Fruit fly (Drosophila melanogaster) whole organism: ENCODE measurements around the gene Herp.

Experiments used
- CG8478 ChIP-seq: fragments of >200 bp; optimal IDR thresholded peaks from 2 replicates; lab custom pipeline; 2018; ENCODE audit warnings: inconsistent platforms
- Dll ChIP-seq: fragments of >200 bp; optimal IDR thresholded peaks from 2 replicates; lab custom pipeline; 2017
- EcR ChIP-seq, 2 experiments: fragments of >200 bp; optimal IDR thresholded peaks; 2 replicates each; lab custom pipeline; 2017; ENCODE audit warnings: missing biosample characterization in 2 of 2, missing genetic modification characterization in 2 of 2, missing genetic modification reagents in 2 of 2
- pan ChIP-seq: fragments of >200 bp; optimal IDR thresholded peaks from 2 replicates; lab custom pipeline; 2017
- psq ChIP-seq: fragments of >200 bp; optimal IDR thresholded peaks from 2 replicates; lab custom pipeline; 2017
- usp ChIP-seq: fragments of >200 bp; optimal IDR thresholded peaks from 2 replicates; lab custom pipeline; 2017; ENCODE audit warnings: missing biosample characterization, missing genetic modification characterization, mixed read lengths

The Herp gene

DNA sequence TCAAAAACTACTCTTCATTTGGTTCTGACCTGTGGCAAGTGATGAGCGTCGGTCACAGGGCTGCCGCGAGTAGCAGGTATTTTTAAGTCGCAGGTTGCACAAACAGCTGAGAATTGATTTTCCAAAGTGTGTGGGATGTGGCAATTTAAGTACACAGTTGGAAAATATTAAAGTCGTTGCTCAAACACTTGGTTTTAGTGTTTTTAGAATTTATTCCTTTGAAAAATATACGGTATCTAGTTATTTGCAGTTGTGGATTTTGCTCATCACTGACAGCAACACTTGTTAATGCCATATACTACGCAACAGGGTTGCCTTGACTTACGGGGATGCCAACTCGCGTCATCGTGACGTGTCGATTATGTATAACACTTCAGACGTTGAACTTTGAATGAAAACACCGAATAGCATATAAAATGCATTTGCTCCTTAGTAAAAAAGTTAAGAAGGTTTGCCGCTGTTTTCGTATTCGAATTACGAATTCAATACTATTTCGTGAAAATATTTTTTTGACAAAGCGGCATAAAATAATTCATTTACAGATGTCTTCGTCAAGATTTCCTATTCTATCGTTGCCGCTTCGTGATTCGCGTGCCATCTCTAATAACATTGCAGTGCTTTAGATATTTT lies at the start of gene Herp, which contains the start of gene r2d2:
Herp (minus strand) TSS at position 255 of the 630 bp plus-strand sequence.
r2d2 (plus strand) TSS at position 344 of the 630 bp plus-strand sequence.
- no peak for TF ChIP-seq Dll (lab: Kevin White, UChicago)
- peak in 1 of 2 experiments; percentile 27 for TF ChIP-seq EcR (GFP tag; optimal IDR thresholded peaks at IDR 0.05; lab: Kevin White, UChicago)

DNA sequence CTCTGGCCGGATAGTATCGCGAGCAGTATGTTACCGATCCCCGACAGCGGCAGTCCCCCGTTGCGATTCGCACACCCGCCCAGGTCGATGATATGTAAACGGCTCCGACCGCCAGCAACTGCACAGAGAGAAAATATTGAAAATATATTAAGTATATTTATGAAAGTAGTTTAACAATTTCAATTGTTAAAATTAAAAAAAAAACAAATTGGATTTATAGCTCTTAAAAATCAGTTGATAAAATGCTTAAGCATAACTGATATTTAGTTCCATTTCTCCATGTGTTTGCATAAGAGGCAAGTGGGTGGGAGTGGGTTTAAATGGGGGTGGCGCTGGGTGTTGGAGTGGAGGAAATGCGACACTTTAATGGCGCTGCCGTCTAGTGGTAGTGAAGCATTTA lies 49.6 kb upstream of the Herp start:
- TF ChIP-seq CG8478 (lab: Kevin White, UChicago) = no peak
- TF ChIP-seq pan (lab: Kevin White, UChicago) = no peak
- no peak for TF ChIP-seq usp (GFP tag; lab: Kevin White, UChicago)

DNA sequence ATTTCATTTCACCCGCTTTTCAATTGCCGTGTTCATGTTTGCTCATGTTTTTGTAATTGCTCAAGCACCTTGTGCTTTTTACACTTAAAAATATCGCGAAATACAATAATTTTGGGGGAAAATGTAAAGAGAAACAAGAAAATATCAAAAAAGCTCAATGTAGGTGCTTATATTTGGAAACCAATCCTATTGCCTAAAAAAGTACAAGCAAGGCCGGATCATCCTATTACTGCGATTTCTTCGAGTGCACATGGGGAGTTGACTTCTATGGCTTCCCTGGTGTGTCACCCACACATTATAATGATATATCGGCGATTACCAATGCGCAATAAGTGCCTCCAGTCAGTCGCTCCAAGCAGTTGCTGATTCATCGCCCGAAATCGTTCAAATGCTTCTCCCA lies 41.4 kb upstream of the Herp start:
- TF ChIP-seq psq (lab: Kevin White, UChicago) (no peak), CG8478 (lab: Kevin White, UChicago) (no peak), EcR (GFP tag; optimal IDR thresholded peaks at IDR 0.05; lab: Kevin White, UChicago) (no peak), usp (GFP tag; lab: Kevin White, UChicago) (no peak), pan (lab: Kevin White, UChicago) (no peak), Dll (lab: Kevin White, UChicago) (no peak)

DNA sequence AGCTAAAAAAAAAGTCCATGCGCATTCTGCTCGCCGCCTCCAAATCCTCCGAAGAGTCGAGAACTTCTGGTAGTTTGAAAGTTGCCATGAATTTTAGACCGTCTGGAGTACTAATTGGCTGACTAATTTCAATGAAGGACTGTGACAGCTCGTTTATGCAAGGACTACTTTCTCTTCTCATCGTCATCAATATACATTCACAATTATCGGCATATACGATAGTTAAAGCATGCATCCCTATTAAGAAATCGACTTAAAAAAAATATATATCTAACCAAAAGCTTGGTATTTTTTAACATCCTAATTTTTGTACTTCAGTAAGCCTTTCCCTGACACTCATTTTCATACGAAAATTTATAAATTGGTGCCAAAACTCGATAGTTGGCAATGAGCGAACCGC lies 40.3 kb upstream of the Herp start, which contains the start of gene CG14537:
CG14537 (plus strand) TSS at position 301 of the 400 bp plus-strand sequence.
- TF ChIP-seq CG8478 (lab: Kevin White, UChicago) (no peak), EcR (GFP tag; optimal IDR thresholded peaks at IDR 0.05; lab: Kevin White, UChicago) (no peak), usp (GFP tag; lab: Kevin White, UChicago) (no peak), pan (lab: Kevin White, UChicago) (no peak), Dll (lab: Kevin White, UChicago) (no peak), psq (lab: Kevin White, UChicago) (no peak)

DNA sequence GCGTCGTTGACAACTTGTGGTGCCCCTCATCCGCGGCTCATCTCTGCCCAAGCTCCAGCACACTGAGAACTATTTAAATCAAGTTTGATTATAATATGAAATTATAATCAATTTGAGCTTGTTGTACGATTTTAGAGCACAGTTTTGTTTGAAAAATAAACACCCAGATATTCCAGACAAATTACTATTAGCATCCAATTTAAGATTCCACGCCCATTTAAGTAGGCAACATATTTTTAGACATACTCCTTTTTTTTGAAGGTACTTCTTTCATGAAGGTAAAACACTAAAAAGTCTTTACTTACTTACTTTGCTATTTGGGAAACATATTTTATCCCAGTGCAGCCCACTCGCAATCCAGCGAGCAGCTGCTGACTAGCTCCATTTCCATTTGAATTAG lies 38.2 kb upstream of the Herp start:
- TF ChIP-seq CG8478 (lab: Kevin White, UChicago) (no peak), usp (GFP tag; lab: Kevin White, UChicago) (no peak), psq (lab: Kevin White, UChicago) (no peak), pan (lab: Kevin White, UChicago) (no peak), EcR (GFP tag; optimal IDR thresholded peaks at IDR 0.05; lab: Kevin White, UChicago) (no peak), Dll (lab: Kevin White, UChicago) (no peak)

DNA sequence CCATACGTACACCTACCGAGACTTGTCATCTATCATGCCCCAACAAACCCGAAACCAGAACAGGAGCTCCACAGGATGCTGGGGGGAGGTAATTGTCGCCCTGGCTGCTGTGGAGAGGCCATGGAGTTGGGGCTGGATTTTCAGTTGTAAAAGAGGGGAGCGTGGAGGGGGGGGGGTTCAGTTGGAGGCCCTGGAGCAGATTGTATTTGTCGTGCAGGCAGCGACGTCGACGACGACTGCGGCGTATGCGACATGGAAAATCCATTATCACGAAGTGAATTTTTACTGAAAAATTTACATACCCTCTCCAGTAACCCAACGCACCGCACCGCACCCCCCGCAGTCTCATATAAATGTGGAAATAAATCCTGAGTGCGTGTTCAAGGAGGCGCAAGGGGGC lies 33.8 kb upstream of the Herp start:
- no peak for TF ChIP-seq psq (lab: Kevin White, UChicago)
- TF ChIP-seq usp (GFP tag; lab: Kevin White, UChicago) = no peak
- no peak for TF ChIP-seq Dll (lab: Kevin White, UChicago)
- no peak for TF ChIP-seq EcR (GFP tag; optimal IDR thresholded peaks at IDR 0.05; lab: Kevin White, UChicago)
- TF ChIP-seq CG8478 (lab: Kevin White, UChicago) = no peak
- no peak for TF ChIP-seq pan (lab: Kevin White, UChicago)

DNA sequence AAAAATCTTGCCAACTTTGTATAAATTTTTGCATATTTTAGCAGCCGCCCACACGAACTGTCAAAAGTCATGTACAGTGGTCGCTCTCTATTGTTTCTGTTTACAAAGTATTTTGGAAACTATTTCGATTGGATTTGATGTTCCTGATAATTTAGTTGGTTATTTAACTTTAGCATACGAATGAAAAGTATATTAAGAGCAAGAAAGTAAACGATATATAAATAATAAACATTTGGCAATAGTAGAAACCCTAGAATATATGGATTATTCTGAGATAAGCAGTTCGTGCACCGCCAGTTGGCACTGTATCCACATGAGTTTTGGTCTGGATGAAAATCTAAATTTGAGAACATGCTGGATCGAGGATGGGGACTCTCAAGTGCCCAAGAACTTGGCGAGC lies 33.4 kb upstream of the Herp start:
- no peak for TF ChIP-seq psq (lab: Kevin White, UChicago)

DNA sequence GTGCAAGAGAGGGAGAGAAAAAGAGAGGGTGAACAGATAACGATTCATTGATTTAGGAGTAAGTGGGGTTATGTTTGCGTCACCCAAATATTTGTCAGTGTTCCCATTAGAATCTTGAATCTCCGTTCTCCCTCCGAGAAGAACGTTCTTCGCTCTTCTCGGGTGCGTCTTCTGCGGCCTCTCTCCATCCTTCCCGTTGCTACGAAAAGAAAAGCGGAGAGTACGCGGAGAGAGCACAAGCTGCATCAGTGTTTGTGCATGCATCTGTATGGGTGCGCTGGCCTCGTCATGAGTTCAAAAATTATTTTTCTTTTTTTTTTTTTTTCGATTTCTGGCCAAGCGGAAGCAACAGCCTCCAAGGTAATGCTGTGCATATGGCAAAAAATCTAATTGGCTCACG lies 29.0 kb upstream of the Herp start:
- no peak for TF ChIP-seq Dll (lab: Kevin White, UChicago)
- TF ChIP-seq EcR (GFP tag; optimal IDR thresholded peaks at IDR 0.05; lab: Kevin White, UChicago) = no peak
- no peak for TF ChIP-seq psq (lab: Kevin White, UChicago)
- TF ChIP-seq usp (GFP tag; lab: Kevin White, UChicago) = no peak
- TF ChIP-seq CG8478 (lab: Kevin White, UChicago) = no peak
- TF ChIP-seq pan (lab: Kevin White, UChicago) = no peak

DNA sequence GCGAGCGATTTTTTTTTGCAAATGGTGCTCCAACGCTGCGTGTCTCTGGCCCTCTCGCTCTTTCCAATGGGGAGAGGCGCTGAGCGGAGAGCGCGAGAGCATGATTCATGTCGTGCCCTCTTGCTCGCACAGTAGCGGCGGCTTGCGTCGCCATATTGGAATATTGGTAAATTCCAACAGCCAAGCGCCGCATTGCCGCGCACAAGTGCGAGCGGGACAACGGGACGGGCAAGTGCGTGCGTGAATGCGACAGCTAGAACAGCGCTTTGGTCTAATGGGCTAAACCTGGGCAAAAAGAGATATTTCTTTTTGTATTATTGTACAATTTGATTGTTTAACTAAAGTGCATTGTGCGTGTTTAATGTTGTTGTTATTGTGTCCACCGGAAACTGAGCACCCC lies 28.4 kb upstream of the Herp start:
- no peak for TF ChIP-seq psq (lab: Kevin White, UChicago)
- peak; percentile 95 for TF ChIP-seq CG8478 (lab: Kevin White, UChicago)

DNA sequence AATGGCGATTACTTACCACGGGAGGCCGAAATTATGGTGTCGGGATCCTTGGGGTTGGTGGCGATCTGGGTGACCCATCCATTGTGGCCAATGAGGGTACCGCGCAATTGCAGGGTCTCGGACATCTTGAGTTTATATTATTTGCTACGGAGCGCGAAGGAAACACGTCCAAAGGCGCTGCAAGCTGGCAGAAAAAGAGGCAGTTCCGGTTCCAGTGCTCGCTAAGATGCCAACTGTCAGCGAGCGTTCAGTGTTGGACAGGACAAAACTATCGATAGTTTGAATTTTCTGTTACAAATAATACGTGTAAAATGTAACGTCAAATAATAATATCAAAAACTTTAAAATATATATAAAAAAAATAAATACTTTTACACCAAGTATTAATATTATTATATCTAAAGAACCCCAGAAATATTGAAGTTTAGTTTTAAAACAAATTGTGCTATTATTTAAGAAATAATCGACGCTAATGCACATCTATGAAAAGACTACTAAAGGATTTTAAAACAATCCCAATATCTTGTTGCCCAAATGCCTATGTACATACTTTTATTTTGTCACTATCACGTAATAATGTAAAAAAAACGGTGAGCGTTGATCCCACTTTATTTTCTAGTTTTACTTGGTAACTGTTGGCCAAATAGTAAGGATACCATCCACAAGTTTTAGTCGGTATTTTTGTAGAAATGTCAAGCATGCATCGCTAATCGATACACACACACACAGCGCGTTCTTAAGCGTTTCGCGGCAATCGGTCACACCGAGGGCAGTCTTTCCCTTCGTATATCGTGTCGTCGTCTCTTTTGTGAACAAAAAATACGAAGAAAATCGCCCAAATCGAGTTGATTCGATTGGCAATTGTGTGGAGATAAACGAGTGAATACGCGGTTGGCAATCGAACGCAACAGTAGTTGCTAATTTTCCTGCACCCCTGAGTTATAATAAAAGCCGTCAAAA lies 27.5 kb upstream of the Herp start, which contains the start of the genes Rack1 and mts:
Rack1 (minus strand) TSS at position 271 of the 960 bp plus-strand sequence.
mts (plus strand) TSS at position 606 of the 960 bp plus-strand sequence.
- no peak for TF ChIP-seq EcR (GFP tag; optimal IDR thresholded peaks at IDR 0.05; lab: Kevin White, UChicago)

DNA sequence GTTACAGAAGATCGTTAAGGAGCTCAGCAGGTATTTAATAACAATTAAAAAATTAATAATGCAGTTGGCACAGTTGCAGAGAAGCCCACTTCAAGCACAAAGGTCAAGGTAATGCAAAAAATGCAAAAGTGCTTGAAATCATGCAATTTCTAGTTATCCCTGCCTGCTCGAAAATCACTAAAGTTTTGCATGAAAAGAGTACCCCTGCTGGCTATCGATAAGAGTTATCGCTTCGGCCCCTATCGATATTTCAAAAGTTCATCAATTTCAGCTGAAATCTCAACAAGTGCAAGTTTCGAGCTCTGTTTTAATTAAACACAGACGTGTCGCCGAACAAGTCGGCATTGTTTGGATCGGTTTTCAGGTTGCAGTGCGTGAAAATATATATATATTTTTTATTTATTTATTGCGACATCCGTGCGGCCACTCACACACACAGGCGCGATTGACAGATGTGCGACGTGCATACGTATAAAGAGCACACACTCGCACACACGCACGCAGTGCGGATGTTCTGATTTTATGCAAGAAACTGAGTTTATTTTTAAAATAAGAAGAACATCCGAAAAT lies 21.5 kb upstream of the Herp start:
- no peak for TF ChIP-seq psq (lab: Kevin White, UChicago)
- TF ChIP-seq Dll (lab: Kevin White, UChicago) = no peak
- no peak for TF ChIP-seq CG8478 (lab: Kevin White, UChicago)
- no peak for TF ChIP-seq EcR (GFP tag; optimal IDR thresholded peaks at IDR 0.05; lab: Kevin White, UChicago)
- no peak for TF ChIP-seq usp (GFP tag; lab: Kevin White, UChicago)
- no peak for TF ChIP-seq pan (lab: Kevin White, UChicago)
